Fruit fly (Drosophila melanogaster): ENCODE data around the gene Gcat.

Gcat gene

dm6 chr3L:11828730-11829129 lies 28.1 kb upstream of the Gcat start, which contains the start of gene CG7264:
TSS of gene CG7264 (plus strand) at chr3L:11829030.
- TF ChIP-seq rn (GFP tag; IDR thresholded peaks at IDR 0.05): no peak
- TF ChIP-seq CG8159 (tag; optimal IDR thresholded peaks at IDR 0.05): no peak

dm6 chr3L:11825560-11826153 lies 25.0 kb upstream of the Gcat start, which contains the start of gene CG32095:
TSS of gene CG32095 (minus strand) at chr3L:11825732.
- no peak for TF ChIP-seq Snoo (tag; optimal IDR thresholded peaks at IDR 0.05)
- TF ChIP-seq Pif1B (GFP tag; optimal IDR thresholded peaks at IDR 0.05): no peak
- TF ChIP-seq fd96Ca (GFP tag; IDR thresholded peaks at IDR 0.05): no peak
- no peak for TF ChIP-seq gl (tag; optimal IDR thresholded peaks at IDR 0.05)
- TF ChIP-seq CG34367 (tag; optimal IDR thresholded peaks at IDR 0.05): no peak
- TF ChIP-seq CG14655 (GFP tag; optimal IDR thresholded peaks at IDR 0.05): no peak
- no peak for TF ChIP-seq CG10348 (GFP tag; IDR thresholded peaks at IDR 0.05)

dm6 chr3L:11822446-11823334 lies 22.0 kb upstream of the Gcat start, which contains the start of gene RpL10Ab:
TSS of gene RpL10Ab (plus strand) at chr3L:11822851.
- TF ChIP-seq CG34367 (tag; optimal IDR thresholded peaks at IDR 0.05) (peak; percentile 42), CG32121 (GFP tag; IDR thresholded peaks at IDR 0.05) (peak; percentile 52), fd96Ca (GFP tag; IDR thresholded peaks at IDR 0.05) (no peak; the same call in 2 of the 3 replicates), CG13204 (GFP tag; optimal IDR thresholded peaks at IDR 0.05) (no peak), Ets98B (GFP tag; IDR thresholded peaks at IDR 0.05) (peak; percentile 34; the same call in 1 of the 2 replicates), D1 (tag; optimal IDR thresholded peaks at IDR 0.05) (no peak), CG8301 (tag; optimal IDR thresholded peaks at IDR 0.05) (no peak), CG17806 (tag; optimal IDR thresholded peaks at IDR 0.05) (no peak), CG15710 (tag; optimal IDR thresholded peaks at IDR 0.05) (peak; percentile 38), Snoo (tag; optimal IDR thresholded peaks at IDR 0.05) (peak; percentile 65), CG14655 (GFP tag; optimal IDR thresholded peaks at IDR 0.05) (no peak), CG4496 (GFP tag; IDR thresholded peaks at IDR 0.05) (peak; percentile 69; the same call in 2 of the 3 replicates), CG9948 (tag; optimal IDR thresholded peaks at IDR 0.05) (peak; percentile 7), Pif1A (GFP tag; optimal IDR thresholded peaks at IDR 0.05) (no peak), CG10348 (GFP tag; IDR thresholded peaks at IDR 0.05) (peak; percentile 21; the same call in 1 of the 2 replicates), Pif1B (GFP tag; optimal IDR thresholded peaks at IDR 0.05) (no peak), gl (tag; optimal IDR thresholded peaks at IDR 0.05) (no peak), rn (GFP tag; IDR thresholded peaks at IDR 0.05) (no peak), EcR (GFP tag; optimal IDR thresholded peaks at IDR 0.05) (no peak), CG8159 (tag; optimal IDR thresholded peaks at IDR 0.05) (peak; percentile 70), CG12605 (GFP tag; IDR thresholded peaks at IDR 0.05) (no peak; the same call in 1 of the 2 replicates)

DNA sequence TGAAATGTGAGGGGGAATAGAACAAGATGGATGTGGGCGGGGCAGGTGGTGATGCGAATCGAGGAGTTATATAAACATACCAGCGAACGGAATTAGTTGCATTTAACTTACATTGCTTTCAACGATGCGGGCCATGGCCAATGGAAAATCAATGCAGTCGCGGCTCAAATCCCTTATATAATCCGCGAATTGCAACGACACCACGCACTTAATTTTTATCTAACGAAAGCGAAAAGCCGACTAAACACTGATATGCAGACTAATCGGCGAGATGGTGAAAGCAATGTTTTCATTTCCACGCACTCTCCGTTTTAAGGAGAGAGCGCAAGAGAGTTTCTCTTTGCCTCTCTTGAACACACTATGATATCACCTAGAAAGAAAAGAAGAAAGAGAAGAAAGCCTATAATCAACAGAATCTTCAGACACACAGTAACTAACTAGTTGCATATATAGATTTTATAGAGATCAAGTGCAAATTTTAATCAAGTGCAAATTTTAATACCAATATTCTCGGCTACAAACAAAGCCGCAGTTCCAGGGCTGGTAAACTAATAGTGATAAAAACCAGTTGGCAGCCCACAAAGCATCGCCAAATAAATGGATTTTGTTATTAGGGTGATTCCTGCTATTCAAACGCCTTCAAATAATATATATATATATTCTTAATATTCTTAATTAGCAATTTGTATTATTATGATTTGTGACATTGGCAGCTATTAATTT lies 21.2 kb upstream of the Gcat start, which contains the start of the genes CG11597 and CG5946:
Gene CG11597, minus strand, starts transcription at position 553 of the 723 bp plus-strand sequence.
Gene CG5946, minus strand, starts transcription at position 553 of the 723 bp plus-strand sequence.
- TF ChIP-seq CG9948 (tag; optimal IDR thresholded peaks at IDR 0.05): no peak
- no peak for TF ChIP-seq CG32121 (GFP tag; IDR thresholded peaks at IDR 0.05)
- TF ChIP-seq CG8301 (tag; optimal IDR thresholded peaks at IDR 0.05): no peak
- TF ChIP-seq CG12605 (GFP tag; IDR thresholded peaks at IDR 0.05): 0 out of 2 replicates have a peak, but pooled peaks have one; percentile 10
- TF ChIP-seq fd96Ca (GFP tag; IDR thresholded peaks at IDR 0.05): no peak
- TF ChIP-seq Ets98B (GFP tag; IDR thresholded peaks at IDR 0.05): no peak

DNA sequence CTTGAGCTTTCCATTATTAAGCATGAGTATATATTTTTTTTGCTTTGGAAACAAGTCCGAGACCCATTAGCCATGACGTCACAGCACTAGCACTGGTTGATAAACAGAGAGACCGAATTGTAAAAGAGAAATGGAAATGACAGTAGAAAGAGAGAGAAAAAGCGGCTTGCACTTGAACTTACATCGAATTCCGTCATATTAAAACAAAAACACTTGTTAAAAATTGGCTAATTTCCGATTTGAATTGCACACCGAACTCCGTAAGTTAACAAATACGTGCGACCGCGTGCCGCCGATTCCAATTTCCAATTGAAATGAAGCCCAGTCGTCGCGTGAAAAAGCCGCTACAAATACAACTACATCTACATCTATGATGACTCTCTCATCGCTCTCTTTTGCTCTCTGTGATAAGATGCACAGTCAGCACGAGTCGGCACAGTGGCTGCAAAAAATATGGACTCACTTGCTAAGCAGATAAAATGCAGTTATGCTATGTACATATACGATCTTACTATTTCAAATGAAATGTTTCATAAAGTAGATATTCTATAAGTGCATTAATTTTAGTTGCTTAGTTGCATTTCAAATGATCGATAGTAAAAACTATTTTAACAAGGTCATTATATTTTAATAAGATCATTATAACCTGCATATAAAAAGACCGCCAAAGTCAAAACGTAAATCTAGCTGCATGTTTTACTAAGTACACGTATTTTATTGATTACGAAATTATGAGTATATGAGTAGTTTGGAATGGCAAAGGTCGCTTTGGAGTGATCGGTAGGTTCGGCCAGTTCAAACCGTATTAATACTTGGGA lies 19.2 kb upstream of the Gcat start:
- TF ChIP-seq Pif1B (GFP tag; optimal IDR thresholded peaks at IDR 0.05) (peak; percentile 23), CG17806 (tag; optimal IDR thresholded peaks at IDR 0.05) (peak; percentile 26), CG34367 (tag; optimal IDR thresholded peaks at IDR 0.05) (no peak), Snoo (tag; optimal IDR thresholded peaks at IDR 0.05) (no peak), fd96Ca (GFP tag; IDR thresholded peaks at IDR 0.05) (peak; percentile 27; the same call in 1 of the 3 replicates), Pif1A (GFP tag; optimal IDR thresholded peaks at IDR 0.05) (no peak), CG15710 (tag; optimal IDR thresholded peaks at IDR 0.05) (peak; percentile 11), rn (GFP tag; IDR thresholded peaks at IDR 0.05) (no peak), CG9948 (tag; optimal IDR thresholded peaks at IDR 0.05) (no peak), CG4496 (GFP tag; IDR thresholded peaks at IDR 0.05) (peak; percentile 59), D1 (tag; optimal IDR thresholded peaks at IDR 0.05) (no peak), CG8301 (tag; optimal IDR thresholded peaks at IDR 0.05) (no peak), CG8159 (tag; optimal IDR thresholded peaks at IDR 0.05) (no peak), CG13204 (GFP tag; optimal IDR thresholded peaks at IDR 0.05) (no peak), EcR (GFP tag; optimal IDR thresholded peaks at IDR 0.05) (peak; percentile 55), CG14655 (GFP tag; optimal IDR thresholded peaks at IDR 0.05) (no peak), Ets98B (GFP tag; IDR thresholded peaks at IDR 0.05) (peak; percentile 68), CG12605 (GFP tag; IDR thresholded peaks at IDR 0.05) (peak; percentile 58; the same call in 1 of the 2 replicates), gl (tag; optimal IDR thresholded peaks at IDR 0.05) (peak; percentile 18), CG32121 (GFP tag; IDR thresholded peaks at IDR 0.05) (peak; percentile 63; the same call in 1 of the 2 replicates)

Measured in whole organism, pupa.